Fruit fly (Drosophila melanogaster): Measurements from ENCODE around the gene mkg-p.

The mkg-p gene

dm6 chr3L:8449800-8450690 is 45.0 kb upstream of the mkg-p start, which contains the start of gene Gug (continued):
- peak; percentile 13; the same call in 1 of the 3 replicates for TF ChIP-seq Dbx (GFP tag; IDR thresholded peaks at IDR 0.05)
- TF ChIP-seq Sry-β (GFP tag; optimal IDR thresholded peaks at IDR 0.05): no peak
- peak; percentile 38 for TF ChIP-seq ERR (GFP tag; optimal IDR thresholded peaks at IDR 0.05)
- no peak for TF ChIP-seq CG11695 (GFP tag; IDR thresholded peaks at IDR 0.05)
- no peak for TF ChIP-seq crc (GFP tag; optimal IDR thresholded peaks at IDR 0.05)
- TF ChIP-seq ken (GFP tag; IDR thresholded peaks at IDR 0.05): peak; percentile 57; the same call in 1 of the 3 replicates
- peak; percentile 16 for TF ChIP-seq MBD-R2 (GFP tag; IDR thresholded peaks at IDR 0.05)
- TF ChIP-seq Lpt (GFP tag; optimal IDR thresholded peaks at IDR 0.05): no peak
- TF ChIP-seq CG12071 (GFP tag; optimal IDR thresholded peaks at IDR 0.05): no peak
- 0 out of 3 replicates have a peak, but pooled peaks have one; percentile 29 for TF ChIP-seq CG6791 (GFP tag; IDR thresholded peaks at IDR 0.05; ENCODE audit: partially characterized antibody)
- TF ChIP-seq abd-A (tag; optimal IDR thresholded peaks at IDR 0.05): peak; percentile 92
- TF ChIP-seq Xbp1 (GFP tag; optimal IDR thresholded peaks at IDR 0.05): no peak
- no peak for TF ChIP-seq Oaz (GFP tag; IDR thresholded peaks at IDR 0.05)
- TF ChIP-seq CG17361 (GFP tag; IDR thresholded peaks at IDR 0.05): no peak
- TF ChIP-seq CG18262 (tag; optimal IDR thresholded peaks at IDR 0.05): peak; percentile 20
- TF ChIP-seq sisA (GFP tag; IDR thresholded peaks at IDR 0.05): peak; percentile 22; the same call in 1 of the 2 replicates
- no peak for TF ChIP-seq CG6813 (GFP tag; optimal IDR thresholded peaks at IDR 0.05)
- TF ChIP-seq br (optimal IDR thresholded peaks at IDR 0.05): no peak
- no peak for TF ChIP-seq CG10274 (GFP tag; optimal IDR thresholded peaks at IDR 0.05)
- TF ChIP-seq dpn (GFP tag; optimal IDR thresholded peaks at IDR 0.05): no peak
- peak; percentile 64 for TF ChIP-seq sens (GFP tag)
- TF ChIP-seq Usf (GFP tag; optimal IDR thresholded peaks at IDR 0.05): no peak
- TF ChIP-seq pum (GFP tag; optimal IDR thresholded peaks at IDR 0.05): no peak
- no peak for TF ChIP-seq CG2129 (GFP tag; IDR thresholded peaks at IDR 0.05; ENCODE audit: partially characterized antibody)
- TF ChIP-seq CG2120 (GFP tag; optimal IDR thresholded peaks at IDR 0.05): no peak
- peak; percentile 32 for TF ChIP-seq CG33213 (GFP tag; optimal IDR thresholded peaks at IDR 0.05)
- peak; percentile 62 for TF ChIP-seq Fer1 (GFP tag; optimal IDR thresholded peaks at IDR 0.05)
- peak; percentile 90 for TF ChIP-seq pzg (GFP tag; optimal IDR thresholded peaks at IDR 0.05)
- TF ChIP-seq maf-S (GFP tag; optimal IDR thresholded peaks at IDR 0.05): no peak
- TF ChIP-seq sna (GFP tag; IDR thresholded peaks at IDR 0.05; ENCODE audit: partially characterized antibody): no peak
- no peak for TF ChIP-seq slp2 (GFP tag; optimal IDR thresholded peaks at IDR 0.05)
- no peak for TF ChIP-seq al (GFP tag; IDR thresholded peaks at IDR 0.05)
- TF ChIP-seq CG34376 (GFP tag; optimal IDR thresholded peaks at IDR 0.05): peak; percentile 6
- TF ChIP-seq Mad (GFP tag; optimal IDR thresholded peaks at IDR 0.05): no peak
- TF ChIP-seq phol (tag; optimal IDR thresholded peaks at IDR 0.05): peak; percentile 98
- TF ChIP-seq CG10431 (GFP tag; optimal IDR thresholded peaks at IDR 0.05): no peak
- TF ChIP-seq ranshi (GFP tag; IDR thresholded peaks at IDR 0.05): peak; percentile 39; the same call in 1 of the 2 replicates
- TF ChIP-seq kni (GFP tag; optimal IDR thresholded peaks at IDR 0.05): peak; percentile 15
- TF ChIP-seq chm (GFP tag; IDR thresholded peaks at IDR 0.05): peak; percentile 73
- no peak for TF ChIP-seq unc-4 (GFP tag; IDR thresholded peaks at IDR 0.05; ENCODE audit: partially characterized antibody)
- TF ChIP-seq CG7839 (tag; optimal IDR thresholded peaks at IDR 0.05): no peak
- TF ChIP-seq CG12942 (GFP tag; optimal IDR thresholded peaks at IDR 0.05): no peak
- TF ChIP-seq CG7786 (GFP tag; optimal IDR thresholded peaks at IDR 0.05): no peak
- peak; percentile 94 for TF ChIP-seq CG8478 (optimal IDR thresholded peaks at IDR 0.05)
- TF ChIP-seq CG13624 (GFP tag; optimal IDR thresholded peaks at IDR 0.05): peak; percentile 10
- TF ChIP-seq Atf6 (GFP tag; IDR thresholded peaks at IDR 0.05): peak; percentile 12; the same call in 1 of the 2 replicates
- no peak for TF ChIP-seq Dip2 (GFP tag; IDR thresholded peaks at IDR 0.05)
- no peak for TF ChIP-seq CG8924 (tag; optimal IDR thresholded peaks at IDR 0.05)
- TF ChIP-seq repo (GFP tag; optimal IDR thresholded peaks at IDR 0.05): peak; percentile 20
- TF ChIP-seq CG15514 (GFP tag; optimal IDR thresholded peaks at IDR 0.05): peak; percentile 38

Data from whole organism, embryonic.